Worm (Caenorhabditis elegans) whole organism, L1 larva: Measurements from ENCODE around the gene rnp-3.

Experiments
- aly-2 ChIP-seq: fragments of 150-350 bp; optimal IDR thresholded peaks from 2 replicates; lab custom pipeline; 2014; ENCODE audit warnings: missing biosample characterization, missing genetic modification characterization
- lin-13 ChIP-seq: fragments of 150-350 bp; optimal IDR thresholded peaks from 2 replicates; lab custom pipeline; 2014; ENCODE audit warnings: missing biosample characterization, missing genetic modification reagents, missing genetic modification characterization
- mep-1 ChIP-seq: fragments of 150-350 bp; optimal IDR thresholded peaks from 2 replicates; lab custom pipeline; 2014; ENCODE audit warnings: missing biosample characterization, missing genetic modification characterization
- nhr-12 ChIP-seq: sonication (generic microtip); optimal IDR thresholded peaks from 2 replicates; lab custom pipeline; 2017; ENCODE audit warnings: missing biosample characterization, missing genetic modification characterization
- nhr-237 ChIP-seq: fragments of 150-350 bp; optimal IDR thresholded peaks from 2 replicates; lab custom pipeline; 2014; ENCODE audit warnings: missing biosample characterization, missing genetic modification characterization
- nhr-76 ChIP-seq: sonication (generic microtip); optimal IDR thresholded peaks from 2 replicates; lab custom pipeline; 2017; ENCODE audit warnings: missing biosample characterization, missing genetic modification characterization

- no peak for TF ChIP-seq mep-1 (tag; lab: Kevin White, UChicago)
- TF ChIP-seq nhr-237 (tag; lab: Kevin White, UChicago) = no peak
- no peak for TF ChIP-seq aly-2 (tag; lab: Kevin White, UChicago)
- no peak for TF ChIP-seq lin-13 (GFP tag; lab: Kevin White, UChicago)
- no peak for TF ChIP-seq nhr-76
- no peak for TF ChIP-seq nhr-12
These were observed 46.1 kb downstream of the rnp-3 start, which contains the start of gene F30B5.11 for ce11 chrIV:4219983-4220382.
